Fruit fly (Drosophila melanogaster): ENCODE data around the gene Klp3A.
A peak's percentile ranks its signal among the peaks of the same experiment; 100 is the strongest.

The Klp3A gene

dm6 chrX:2589446-2590038, 14.3 kb downstream of the Klp3A start (continued):
- TF ChIP-seq CG32264 (GFP tag; optimal IDR thresholded peaks at IDR 0.05) = peak; percentile 90
- TF ChIP-seq dl (GFP tag; optimal IDR thresholded peaks at IDR 0.05; ENCODE audit: insufficient read depth in 1 of 2, partially characterized antibody in 2 of 2) = no peak
- peak; percentile 84 for TF ChIP-seq Jra (GFP tag; optimal IDR thresholded peaks at IDR 0.05)
- peak; percentile 89 for TF ChIP-seq sv (GFP tag; optimal IDR thresholded peaks at IDR 0.05)
- TF ChIP-seq rgr (GFP tag; optimal IDR thresholded peaks at IDR 0.05) = peak; percentile 97
- no peak for TF ChIP-seq brk (GFP tag; optimal IDR thresholded peaks at IDR 0.05)
- peak; percentile 55 for TF ChIP-seq Rel (GFP tag; optimal IDR thresholded peaks at IDR 0.05)
- TF ChIP-seq Rel (tag; optimal IDR thresholded peaks at IDR 0.05) = peak; percentile 40
- no peak for TF ChIP-seq Dfd (GFP tag; optimal IDR thresholded peaks at IDR 0.05)
- peak; percentile 95 for TF ChIP-seq Hnf4 (GFP tag; optimal IDR thresholded peaks at IDR 0.05)
- peak; percentile 36 for TF ChIP-seq CG9705 (GFP tag; optimal IDR thresholded peaks at IDR 0.05)
- TF ChIP-seq HLH106 (tag; optimal IDR thresholded peaks at IDR 0.05) = peak; percentile 94
- peak; percentile 93 for TF ChIP-seq dmrt93B (GFP tag; optimal IDR thresholded peaks at IDR 0.05)
- peak; percentile 84 for TF ChIP-seq Mio (GFP tag; optimal IDR thresholded peaks at IDR 0.05)
- peak; percentile 95 for TF ChIP-seq OdsH (GFP tag; optimal IDR thresholded peaks at IDR 0.05)
- no peak for TF ChIP-seq pan (optimal IDR thresholded peaks at IDR 0.05)

dm6 chrX:2588415-2589411, 15.1 kb downstream of the Klp3A start, which contains the start of gene egh:
TSS of gene egh (plus strand) at chrX:2588503.
- TF ChIP-seq woc (GFP tag; optimal IDR thresholded peaks at IDR 0.05) (no peak), fru (GFP tag; optimal IDR thresholded peaks at IDR 0.05) (peak; percentile 82), dsf (GFP tag; optimal IDR thresholded peaks at IDR 0.05; ENCODE audit: borderline replicate concordance) (no peak), h (GFP tag; optimal IDR thresholded peaks at IDR 0.05) (peak; percentile 77), Jra (GFP tag; optimal IDR thresholded peaks at IDR 0.05) (no peak), Sp1 (GFP tag; optimal IDR thresholded peaks at IDR 0.05) (peak; percentile 52), Dfd (GFP tag; optimal IDR thresholded peaks at IDR 0.05) (peak; percentile 95), Rel (GFP tag; optimal IDR thresholded peaks at IDR 0.05) (no peak), Rel (tag; optimal IDR thresholded peaks at IDR 0.05) (peak; percentile 75), Hnf4 (GFP tag; optimal IDR thresholded peaks at IDR 0.05) (peak; percentile 58), rgr (GFP tag; optimal IDR thresholded peaks at IDR 0.05) (peak; percentile 74), Hr78 (GFP tag; optimal IDR thresholded peaks at IDR 0.05) (no peak), Mio (GFP tag; optimal IDR thresholded peaks at IDR 0.05) (no peak), OdsH (GFP tag; optimal IDR thresholded peaks at IDR 0.05) (peak; percentile 46), ey (GFP tag; optimal IDR thresholded peaks at IDR 0.05) (peak; percentile 82), sage (GFP tag; optimal IDR thresholded peaks at IDR 0.05) (peak; percentile 53), br (GFP tag; optimal IDR thresholded peaks at IDR 0.05) (peak; percentile 66), dl (GFP tag; optimal IDR thresholded peaks at IDR 0.05; ENCODE audit: insufficient read depth in 1 of 2, partially characterized antibody in 2 of 2) (peak in 1 of 2 experiments; percentile 3), foxo (GFP tag; optimal IDR thresholded peaks at IDR 0.05) (peak; percentile 31 to 75), Dif (GFP tag; optimal IDR thresholded peaks at IDR 0.05; ENCODE audit: partially characterized antibody) (peak; percentile 39), CrebA (GFP tag; optimal IDR thresholded peaks at IDR 0.05; ENCODE audit: borderline replicate concordance) (no peak), psq (GFP tag; optimal IDR thresholded peaks at IDR 0.05) (peak; percentile 58), lola (GFP tag; optimal IDR thresholded peaks at IDR 0.05) (no peak), CG32264 (GFP tag; optimal IDR thresholded peaks at IDR 0.05) (peak; percentile 62), sv (GFP tag; optimal IDR thresholded peaks at IDR 0.05) (no peak), tai (GFP tag; optimal IDR thresholded peaks at IDR 0.05) (no peak)

dm6 chrX:2585716-2586082, 18.2 kb downstream of the Klp3A start, which contains the start of gene wds:
TSS of gene wds (plus strand) at chrX:2585980.
- no peak for TF ChIP-seq sv (GFP tag; optimal IDR thresholded peaks at IDR 0.05)
- TF ChIP-seq Hnf4 (GFP tag; optimal IDR thresholded peaks at IDR 0.05) = no peak
- no peak for TF ChIP-seq Hr83 (GFP tag; optimal IDR thresholded peaks at IDR 0.05; ENCODE audit: poor library complexity, severe bottlenecking)
- TF ChIP-seq brk (GFP tag; optimal IDR thresholded peaks at IDR 0.05) = no peak
- no peak for TF ChIP-seq dmrt93B (GFP tag; optimal IDR thresholded peaks at IDR 0.05)
- no peak for TF ChIP-seq Rel (GFP tag; optimal IDR thresholded peaks at IDR 0.05)
- no peak for TF ChIP-seq Rel (tag; optimal IDR thresholded peaks at IDR 0.05)
